Fruit fly (Drosophila melanogaster): ENCODE results near the gene orion.

dm6 chrX:7963724-7964123 is 17.0 kb upstream of the orion start, which contains the start of gene sn:
- TF ChIP-seq GATAd (GFP tag; optimal IDR thresholded peaks at IDR 0.05) (no peak), psq (GFP tag; optimal IDR thresholded peaks at IDR 0.05) (no peak)

All from whole organism, wandering third instar larva.